Worm (Caenorhabditis elegans) whole organism, young adult: Measurements from ENCODE around the gene lgc-46.

Experiments used
- B0261.1 ChIP-seq: sonication (generic microtip); optimal IDR thresholded peaks from 2 replicates; lab custom pipeline; 2016; ENCODE audit warnings: mild to moderate bottlenecking, missing genetic modification characterization, moderate library complexity, missing compliant biosample characterization
- F23B12.7 ChIP-seq: sonication (generic microtip); optimal IDR thresholded peaks from 2 replicates; lab custom pipeline; 2017; ENCODE audit warnings: missing genetic modification characterization, mild to moderate bottlenecking, missing compliant biosample characterization, antibody characterized with exemption, moderate library complexity; ENCODE audit not compliant: insufficient read depth
- Y53G8AR.9 ChIP-seq: fragments of 200-800 bp; sonication (Bioruptor generic); conservative IDR thresholded peaks from 2 replicates; pipeline ENCODE4 v1.3.6; 2022; ENCODE audit warnings: missing genetic modification reagents, missing genetic modification characterization, missing compliant biosample characterization
- Y56A3A.18 ChIP-seq: fragments of 200-800 bp; sonication (Bioruptor generic); IDR thresholded peaks from 2 replicates; pipeline ENCODE4 v1.3.6; 2022; ENCODE audit warnings: missing genetic modification reagents, missing genetic modification characterization, missing compliant biosample characterization
- Y67H2A.10 ChIP-seq: fragments of 200-800 bp; sonication (Bioruptor generic); conservative IDR thresholded peaks from 2 replicates; pipeline ENCODE4 v1.3.6; 2022; ENCODE audit warnings: missing genetic modification reagents, missing genetic modification characterization, missing compliant biosample characterization
- Y95B8A.8 ChIP-seq: fragments of 200-800 bp; sonication (Bioruptor generic); IDR thresholded peaks from 2 replicates; pipeline ENCODE4 v1.3.6; 2022; ENCODE audit warnings: missing genetic modification reagents, missing genetic modification characterization, missing compliant biosample characterization
- ZK185.1 ChIP-seq: sonication (generic microtip); optimal IDR thresholded peaks from 2 replicates; lab custom pipeline; 2016; ENCODE audit warnings: mild to moderate bottlenecking, missing genetic modification characterization, missing compliant biosample characterization; ENCODE audit not compliant: poor library complexity, severe bottlenecking
- akir-1 ChIP-seq: fragments of 200-800 bp; sonication (Bioruptor generic); optimal IDR thresholded peaks from 2 replicates; lab custom pipeline; 2018; ENCODE audit warnings: mild to moderate bottlenecking, missing genetic modification characterization, moderate library complexity, missing compliant biosample characterization
- athp-1 ChIP-seq: sonication (generic microtip); optimal IDR thresholded peaks from 2 replicates; lab custom pipeline; 2017; ENCODE audit warnings: mild to moderate bottlenecking, missing genetic modification characterization, missing compliant biosample characterization
- ceh-27 ChIP-seq: fragments of 200-800 bp; sonication (Bioruptor generic); optimal IDR thresholded peaks from 2 replicates; lab custom pipeline; 2018; ENCODE audit warnings: mild to moderate bottlenecking, missing genetic modification characterization, moderate library complexity, missing compliant biosample characterization
- ceh-40 ChIP-seq: fragments of 200-800 bp; sonication (Bioruptor generic); IDR thresholded peaks from 2 replicates; pipeline ENCODE4 v1.3.6; 2022; ENCODE audit warnings: missing genetic modification characterization, missing compliant biosample characterization
- ceh-58 ChIP-seq: fragments of 200-800 bp; sonication (Bioruptor generic); IDR thresholded peaks from 2 replicates; pipeline ENCODE4 v1.3.6; 2022; ENCODE audit warnings: missing genetic modification characterization, missing compliant biosample characterization
- dpl-1 ChIP-seq: fragments of 150-350 bp; optimal IDR thresholded peaks from 2 replicates; lab custom pipeline; 2014; ENCODE audit warnings: missing biosample characterization, missing genetic modification reagents, missing genetic modification characterization
- efl-1 ChIP-seq: fragments of 150-350 bp; optimal IDR thresholded peaks from 2 replicates; lab custom pipeline; 2014; ENCODE audit warnings: missing biosample characterization, missing genetic modification reagents, missing genetic modification characterization
- ets-4 ChIP-seq: fragments of 200-800 bp; sonication (Bioruptor generic); optimal IDR thresholded peaks from 2 replicates; lab custom pipeline; 2018; ENCODE audit warnings: mild to moderate bottlenecking, missing genetic modification characterization, missing compliant biosample characterization
- fkh-3 ChIP-seq: sonication (generic microtip); optimal IDR thresholded peaks from 2 replicates; lab custom pipeline; 2016; ENCODE audit warnings: mild to moderate bottlenecking, missing genetic modification characterization, missing compliant biosample characterization
- gei-17 ChIP-seq: fragments of 200-800 bp; sonication (Bioruptor generic); optimal IDR thresholded peaks from 2 replicates; lab custom pipeline; 2018; ENCODE audit warnings: mild to moderate bottlenecking, missing genetic modification characterization, missing compliant biosample characterization
- him-1 ChIP-seq: sonication (generic microtip); optimal IDR thresholded peaks from 2 replicates; lab custom pipeline; 2016; ENCODE audit warnings: missing genotype, missing genetic modification reagents, missing genetic modification characterization, missing compliant biosample characterization
- hlh-26 ChIP-seq: fragments of 200-800 bp; sonication (Bioruptor generic); conservative IDR thresholded peaks from 2 replicates; pipeline ENCODE4 v1.3.6; 2022; ENCODE audit warnings: missing genetic modification reagents, missing genetic modification characterization, missing compliant biosample characterization
- hrde-1 ChIP-seq: sonication (generic microtip); optimal IDR thresholded peaks from 2 replicates; lab custom pipeline; 2016; ENCODE audit warnings: missing genetic modification characterization, mild to moderate bottlenecking, missing compliant biosample characterization, moderate library complexity, missing genotype, missing genetic modification reagents, borderline replicate concordance
- let-526 ChIP-seq: fragments of 200-800 bp; sonication (Bioruptor generic); IDR thresholded peaks from 2 replicates; pipeline ENCODE4 v1.3.6; 2022; ENCODE audit warnings: missing genetic modification reagents, missing genetic modification characterization, missing compliant biosample characterization
- lin-26 ChIP-seq: fragments of 200-800 bp; sonication (Bioruptor generic); IDR thresholded peaks from 2 replicates; pipeline ENCODE4 v1.3.6; 2022; ENCODE audit warnings: missing genetic modification reagents, missing genetic modification characterization, missing compliant biosample characterization
- lin-35 ChIP-seq, 3 experiments: fragments of 150-350 bp in 2 of 3; sonication (generic microtip) in 1 of 3; optimal IDR thresholded peaks; 2 replicates each; lab custom pipeline; 2014 to 2018; ENCODE audit warnings: missing biosample characterization in 3 of 3, missing genetic modification characterization in 3 of 3, missing genetic modification reagents in 3 of 3
- lin-40 ChIP-seq: sonication (generic microtip); optimal IDR thresholded peaks from 2 replicates; lab custom pipeline; 2016; ENCODE audit warnings: missing genetic modification characterization, mild to moderate bottlenecking, missing compliant biosample characterization, missing genotype, missing genetic modification reagents
- lir-1 ChIP-seq: fragments of 200-800 bp; sonication (Bioruptor generic); conservative IDR thresholded peaks from 2 replicates; pipeline ENCODE4 v1.3.6; 2022; ENCODE audit warnings: missing genetic modification reagents, missing genetic modification characterization, missing compliant biosample characterization
- madf-10 ChIP-seq: sonication (generic microtip); optimal IDR thresholded peaks from 2 replicates; lab custom pipeline; 2016; ENCODE audit warnings: mild to moderate bottlenecking, missing genetic modification characterization, missing compliant biosample characterization
- madf-6 ChIP-seq: fragments of 200-800 bp; sonication (Bioruptor generic); IDR thresholded peaks from 2 replicates; pipeline ENCODE4 v1.3.6; 2022; ENCODE audit warnings: missing genetic modification reagents, missing genetic modification characterization, missing compliant biosample characterization
- mcd-1 ChIP-seq: fragments of 200-800 bp; sonication (Bioruptor generic); IDR thresholded peaks from 2 replicates; pipeline ENCODE4 v1.3.6; 2022; ENCODE audit warnings: missing genetic modification reagents, missing genetic modification characterization, missing compliant biosample characterization
- nhr-27 ChIP-seq: fragments of 200-800 bp; sonication (Bioruptor generic); optimal IDR thresholded peaks from 2 replicates; lab custom pipeline; 2018; ENCODE audit warnings: mild to moderate bottlenecking, missing genetic modification characterization, moderate library complexity, missing compliant biosample characterization
- nhr-80 ChIP-seq: sonication (generic microtip); optimal IDR thresholded peaks from 2 replicates; lab custom pipeline; 2016; ENCODE audit warnings: missing genetic modification characterization, missing compliant biosample characterization
- pha-4 ChIP-seq: fragments of 150-350 bp; sonication (generic microtip); optimal IDR thresholded peaks from 2 replicates; lab custom pipeline; 2014; ENCODE audit warnings: missing biosample characterization, missing genetic modification reagents, missing genetic modification characterization
- rec-8 ChIP-seq, 2 experiments: sonication (generic microtip); optimal IDR thresholded peaks; 2 replicates each; lab custom pipeline; 2016; ENCODE audit warnings: mild to moderate bottlenecking in 2 of 2, missing genetic modification characterization in 2 of 2, missing genetic modification reagents in 2 of 2, missing genotype in 2 of 2, missing biosample characterization in 1 of 2, missing compliant biosample characterization in 1 of 2, moderate library complexity in 1 of 2
- rpc-1 ChIP-seq, 2 experiments: fragments of 150-350 bp in 1 of 2; sonication (generic microtip) in 1 of 2; optimal IDR thresholded peaks; 2 replicates each; lab custom pipeline; 2014 to 2018; ENCODE audit warnings: missing biosample characterization in 1 of 2, missing genetic modification characterization in 1 of 2, missing genetic modification reagents in 1 of 2, missing genotype in 1 of 2
- sdz-38 ChIP-seq: sonication (generic microtip); optimal IDR thresholded peaks from 2 replicates; lab custom pipeline; 2016; ENCODE audit warnings: missing genotype, missing genetic modification characterization, missing compliant biosample characterization
- sea-2 ChIP-seq: fragments of 200-800 bp; sonication (Bioruptor generic); IDR thresholded peaks from 2 replicates; pipeline ENCODE4 v1.3.6; 2022; ENCODE audit warnings: missing genetic modification characterization, missing compliant biosample characterization
- snpc-1.3 ChIP-seq: sonication (generic microtip); optimal IDR thresholded peaks from 2 replicates; lab custom pipeline; 2017; ENCODE audit warnings: missing genetic modification characterization, mild to moderate bottlenecking, missing compliant biosample characterization, antibody characterized with exemption, moderate library complexity, missing genotype, missing genetic modification reagents; ENCODE audit not compliant: insufficient read depth
- snpc-3.4 ChIP-seq: sonication (generic microtip); optimal IDR thresholded peaks from 2 replicates; lab custom pipeline; 2017; ENCODE audit warnings: missing genetic modification characterization, mild to moderate bottlenecking, missing compliant biosample characterization, antibody characterized with exemption, moderate library complexity, missing genotype, missing genetic modification reagents
- somi-1 ChIP-seq: fragments of 200-800 bp; sonication (Bioruptor generic); optimal IDR thresholded peaks from 2 replicates; lab custom pipeline; 2018; ENCODE audit warnings: mild to moderate bottlenecking, missing genetic modification characterization, missing compliant biosample characterization
- xnd-1 ChIP-seq: sonication (generic microtip); optimal IDR thresholded peaks from 2 replicates; lab custom pipeline; 2016; ENCODE audit warnings: missing genotype, missing genetic modification reagents, missing genetic modification characterization, missing compliant biosample characterization
- ztf-18 ChIP-seq: sonication (generic microtip); optimal IDR thresholded peaks from 2 replicates; lab custom pipeline; 2016; ENCODE audit warnings: missing genotype, mild to moderate bottlenecking, missing genetic modification characterization, missing compliant biosample characterization
- ztf-22 ChIP-seq: fragments of 200-800 bp; sonication (Bioruptor generic); optimal IDR thresholded peaks from 2 replicates; lab custom pipeline; 2018; ENCODE audit warnings: mild to moderate bottlenecking, missing genetic modification characterization, moderate library complexity, missing compliant biosample characterization

The lgc-46 gene

ce11 chrIII:1080536-1080935, 55.3 kb downstream of the lgc-46 start, which contains the start of the genes rab-18 and kbp-4 (continued):
- TF ChIP-seq athp-1 (tag; lab: Kevin White, UChicago) (peak; percentile 93), fkh-3 (tag; lab: Kevin White, UChicago) (no peak), snpc-1.3 (tag; lab: Kevin White, UChicago) (peak; percentile 90), ztf-18 (tag; lab: Kevin White, UChicago) (peak; percentile 80), Y56A3A.18 (GFP tag; lab: Robert Waterston, UW) (no peak), gei-17 (GFP tag; lab: Kevin White, UChicago) (no peak), let-526 (GFP tag; lab: Robert Waterston, UW) (0 out of 2 replicates have a peak, but pooled peaks have one; percentile 62), ets-4 (GFP tag; lab: Kevin White, UChicago) (no peak), somi-1 (GFP tag; lab: Kevin White, UChicago) (no peak), Y67H2A.10 (GFP tag; lab: Robert Waterston, UW) (peak; percentile 93), sea-2 (GFP tag; lab: Robert Waterston, UW) (no peak), rpc-1 (optimal IDR thresholded peaks at IDR 0.05; lab: Kevin White, UChicago) (no peak), rpc-1 (tag; optimal IDR thresholded peaks at IDR 0.05; lab: Kevin White, UChicago) (no peak), nhr-80 (tag; lab: Kevin White, UChicago) (peak; percentile 58), ceh-58 (no peak), lir-1 (GFP tag; lab: Robert Waterston, UW) (peak; percentile 87), hlh-26 (GFP tag; lab: Robert Waterston, UW) (no peak), lin-40 (tag; lab: Kevin White, UChicago) (peak; percentile 89), madf-6 (peak; percentile 94), F23B12.7 (tag; lab: Kevin White, UChicago) (peak; percentile 97), lin-26 (GFP tag; lab: Robert Waterston, UW) (no peak), rec-8 (tag; optimal IDR thresholded peaks at IDR 0.05; lab: Kevin White, UChicago) (no peak), nhr-27 (tag; lab: Kevin White, UChicago) (no peak), ceh-40 (GFP tag; lab: Robert Waterston, UW) (no peak), lin-35 (GFP tag; optimal IDR thresholded peaks at IDR 0.05; lab: Kevin White, UChicago) (peak; percentile 43 to 98 (median 70)), ZK185.1 (tag; lab: Kevin White, UChicago) (no peak), ceh-27 (GFP tag; lab: Kevin White, UChicago) (peak; percentile 85), madf-10 (tag; lab: Kevin White, UChicago) (peak; percentile 63), ztf-22 (GFP tag; lab: Kevin White, UChicago) (no peak), hrde-1 (tag; lab: Kevin White, UChicago) (no peak), Y53G8AR.9 (GFP tag; lab: Robert Waterston, UW) (peak; percentile 78; the same call in 1 of the 2 replicates), pha-4 (tag; lab: Kevin White, UChicago) (peak; percentile 98), akir-1 (GFP tag; lab: Kevin White, UChicago) (no peak), B0261.1 (tag; lab: Kevin White, UChicago) (no peak), sdz-38 (tag; lab: Kevin White, UChicago) (no peak), xnd-1 (peak; percentile 68), efl-1 (GFP tag; lab: Kevin White, UChicago) (peak; percentile 97), snpc-3.4 (tag; lab: Kevin White, UChicago) (peak; percentile 92), Y95B8A.8 (peak; percentile 97), mcd-1 (GFP tag; lab: Robert Waterston, UW) (peak; percentile 99), him-1 (no peak), dpl-1 (GFP tag; lab: Kevin White, UChicago) (peak; percentile 94)
